Fruit fly (Drosophila melanogaster) whole organism, embryonic: ENCODE results near the gene CG13033.

ENCODE experiments used
- Aef1 ChIP-seq: fragments of 200-800 bp; sonication (Bioruptor generic); IDR thresholded peaks from 3 replicates; pipeline ENCODE4 v1.3.6; 2022; ENCODE audit warnings: missing biosample characterization, missing genetic modification characterization
- Blimp-1 ChIP-seq: fragments of 200-800 bp; sonication (Bioruptor generic); optimal IDR thresholded peaks from 3 replicates; lab custom pipeline; 2018; ENCODE audit warnings: missing biosample characterization, missing genetic modification characterization, mild to moderate bottlenecking, moderate library complexity, missing genetic modification reagents
- CG10209 ChIP-seq: fragments of 200-800 bp; sonication (Bioruptor generic); optimal IDR thresholded peaks from 3 replicates; lab custom pipeline; 2017; ENCODE audit warnings: missing biosample characterization, mild to moderate bottlenecking, missing genetic modification characterization, missing genetic modification reagents
- CG10979 ChIP-seq: fragments of 200-800 bp; sonication (Bioruptor generic); optimal IDR thresholded peaks from 2 replicates; lab custom pipeline; 2018; ENCODE audit warnings: missing biosample characterization, mild to moderate bottlenecking, missing genetic modification characterization, moderate library complexity
- CG11695 ChIP-seq: fragments of 200-800 bp; sonication (Bioruptor generic); IDR thresholded peaks from 3 replicates; pipeline ENCODE4 v1.3.6; 2022; ENCODE audit warnings: missing biosample characterization, missing genetic modification characterization
- CG14441 ChIP-seq: fragments of 200-800 bp; sonication (Bioruptor generic); IDR thresholded peaks from 2 replicates; pipeline ENCODE4 v1.3.6; 2022; ENCODE audit warnings: missing biosample characterization, missing genetic modification characterization
- CG15601 ChIP-seq: fragments of 200-800 bp; sonication (Bioruptor generic); optimal IDR thresholded peaks from 3 replicates; lab custom pipeline; 2019; ENCODE audit warnings: missing biosample characterization, mild to moderate bottlenecking, missing genetic modification characterization, moderate library complexity
- CG1602 ChIP-seq: fragments of 200-800 bp; sonication (Bioruptor generic); optimal IDR thresholded peaks from 3 replicates; lab custom pipeline; 2016; ENCODE audit warnings: missing biosample characterization, missing genetic modification characterization
- CG17359 ChIP-seq: fragments of 200-800 bp; sonication (Bioruptor generic); optimal IDR thresholded peaks from 3 replicates; lab custom pipeline; 2018; ENCODE audit warnings: missing biosample characterization, mild to moderate bottlenecking, missing genetic modification characterization, moderate library complexity
- CG17829 ChIP-seq: fragments of 200-800 bp; optimal IDR thresholded peaks from 2 replicates; lab custom pipeline; 2019; ENCODE audit warnings: missing biosample characterization, mild to moderate bottlenecking, missing genetic modification characterization, moderate library complexity
- CG1792 ChIP-seq: fragments of 200-800 bp; sonication (Bioruptor generic); optimal IDR thresholded peaks from 2 replicates; lab custom pipeline; 2016; ENCODE audit warnings: missing biosample characterization, missing genetic modification characterization
- CG18619 ChIP-seq: fragments of 200-800 bp; sonication (Bioruptor generic); optimal IDR thresholded peaks from 3 replicates; lab custom pipeline; 2017; ENCODE audit warnings: missing biosample characterization, mild to moderate bottlenecking, missing genetic modification characterization
- CG18764 ChIP-seq: fragments of 200-800 bp; sonication (Bioruptor generic); optimal IDR thresholded peaks from 3 replicates; lab custom pipeline; 2016; ENCODE audit warnings: missing biosample characterization, missing genetic modification characterization
- CG31441 ChIP-seq: fragments of 200-800 bp; sonication (Bioruptor generic); IDR thresholded peaks from 2 replicates; pipeline ENCODE4 v1.3.6; 2022; ENCODE audit warnings: missing biosample characterization, missing genetic modification characterization
- CG3995 ChIP-seq: fragments of 200-800 bp; sonication (Bioruptor generic); optimal IDR thresholded peaks from 3 replicates; lab custom pipeline; 2016; ENCODE audit warnings: missing biosample characterization, missing genetic modification characterization
- CG4424 ChIP-seq: fragments of 200-800 bp; sonication (Bioruptor generic); optimal IDR thresholded peaks from 3 replicates; lab custom pipeline; 2016; ENCODE audit warnings: missing biosample characterization, missing genetic modification characterization
- CG4820 ChIP-seq: fragments of 200-800 bp; sonication (Bioruptor generic); optimal IDR thresholded peaks from 3 replicates; lab custom pipeline; 2016; ENCODE audit warnings: missing biosample characterization, missing genetic modification characterization
- CG8388 ChIP-seq: fragments of 200-800 bp; sonication (Bioruptor generic); optimal IDR thresholded peaks from 2 replicates; lab custom pipeline; 2019; ENCODE audit warnings: missing biosample characterization, mild to moderate bottlenecking, missing genetic modification characterization, moderate library complexity
- Deaf1 ChIP-seq: fragments of 200-800 bp; optimal IDR thresholded peaks from 3 replicates; lab custom pipeline; 2019; ENCODE audit warnings: missing biosample characterization, mild to moderate bottlenecking, missing genetic modification characterization, moderate library complexity
- Dp ChIP-seq: fragments of 200-800 bp; sonication (Bioruptor generic); optimal IDR thresholded peaks from 2 replicates; lab custom pipeline; 2018; ENCODE audit warnings: missing biosample characterization, mild to moderate bottlenecking, missing genetic modification characterization, moderate library complexity
- Fer2 ChIP-seq: fragments of 200-800 bp; sonication (Bioruptor generic); optimal IDR thresholded peaks from 2 replicates; lab custom pipeline; 2018; ENCODE audit warnings: missing biosample characterization, mild to moderate bottlenecking, missing genetic modification characterization, moderate library complexity
- GATAe ChIP-seq: fragments of 200-800 bp; sonication (Bioruptor generic); conservative IDR thresholded peaks from 2 replicates; pipeline ENCODE4 v1.3.6; 2022; ENCODE audit warnings: missing biosample characterization, missing genetic modification characterization
- HLH3B ChIP-seq: fragments of 200-800 bp; sonication (Bioruptor generic); IDR thresholded peaks from 2 replicates; pipeline ENCODE4 v1.3.6; 2022; ENCODE audit warnings: missing biosample characterization, missing genetic modification characterization
- Hmr ChIP-seq: fragments of 200-800 bp; sonication (Bioruptor generic); optimal IDR thresholded peaks from 3 replicates; lab custom pipeline; 2017; ENCODE audit warnings: mild to moderate bottlenecking, missing biosample characterization, missing genetic modification reagents, missing genetic modification characterization
- Jarid2 ChIP-seq: fragments of 200-800 bp; sonication (Bioruptor generic); optimal IDR thresholded peaks from 3 replicates; lab custom pipeline; 2017; ENCODE audit warnings: mild to moderate bottlenecking, missing biosample characterization, missing genetic modification reagents, missing genetic modification characterization
- Meics ChIP-seq: fragments of 200-800 bp; sonication (Bioruptor generic); optimal IDR thresholded peaks from 2 replicates; lab custom pipeline; 2017; ENCODE audit warnings: missing biosample characterization, mild to moderate bottlenecking, missing genetic modification characterization
- Nf-YB ChIP-seq: fragments of 200-800 bp; sonication (Bioruptor generic); optimal IDR thresholded peaks from 3 replicates; lab custom pipeline; 2019; ENCODE audit warnings: missing biosample characterization, mild to moderate bottlenecking, missing genetic modification characterization, moderate library complexity
- Oaz ChIP-seq: fragments of 200-800 bp; sonication (Bioruptor generic); IDR thresholded peaks from 2 replicates; pipeline ENCODE4 v1.3.6; 2022; ENCODE audit warnings: missing biosample characterization, missing genetic modification characterization
- Taf1 ChIP-seq: fragments of 200-800 bp; sonication (Bioruptor generic); IDR thresholded peaks from 2 replicates; pipeline ENCODE4 v1.3.6; 2022; ENCODE audit warnings: missing biosample characterization, missing genetic modification characterization
- bcd ChIP-seq: fragments of 200-800 bp; sonication (Bioruptor generic); optimal IDR thresholded peaks from 2 replicates; lab custom pipeline; 2017; ENCODE audit warnings: missing biosample characterization, mild to moderate bottlenecking, missing genetic modification characterization
- br ChIP-seq: fragments of >200 bp; optimal IDR thresholded peaks from 2 replicates; lab custom pipeline; 2017
- chif ChIP-seq, 2 experiments: fragments of 200-800 bp; sonication (Bioruptor generic); optimal IDR thresholded peaks; 3 replicates each; lab custom pipeline; 2016; ENCODE audit warnings: missing biosample characterization in 2 of 2, missing genetic modification characterization in 2 of 2
- dan ChIP-seq: fragments of 200-800 bp; sonication (Bioruptor generic); IDR thresholded peaks from 2 replicates; pipeline ENCODE4 v1.3.6; 2022; ENCODE audit warnings: missing biosample characterization, missing genetic modification characterization
- fd3F ChIP-seq: fragments of 200-800 bp; sonication (Bioruptor generic); optimal IDR thresholded peaks from 2 replicates; lab custom pipeline; 2018; ENCODE audit warnings: missing biosample characterization, mild to moderate bottlenecking, missing genetic modification characterization, moderate library complexity
- gce ChIP-seq: fragments of 200-800 bp; sonication (Bioruptor generic); IDR thresholded peaks from 3 replicates; pipeline ENCODE4 v1.3.6; 2022; ENCODE audit warnings: missing biosample characterization, missing genetic modification characterization
- gcm ChIP-seq: fragments of 200-800 bp; sonication (Bioruptor generic); optimal IDR thresholded peaks from 2 replicates; lab custom pipeline; 2019; ENCODE audit warnings: missing biosample characterization, mild to moderate bottlenecking, missing genetic modification characterization, moderate library complexity
- lilli ChIP-seq: fragments of 200-800 bp; sonication (Bioruptor generic); optimal IDR thresholded peaks from 3 replicates; lab custom pipeline; 2016; ENCODE audit warnings: missing biosample characterization, missing genetic modification characterization
- mld ChIP-seq: fragments of 200-800 bp; sonication (Bioruptor generic); IDR thresholded peaks from 3 replicates; pipeline ENCODE4 v1.3.6; 2022; ENCODE audit warnings: missing biosample characterization, missing genetic modification characterization; ENCODE audit not compliant: partially characterized antibody
- nmo ChIP-seq: fragments of 200-800 bp; sonication (Bioruptor generic); optimal IDR thresholded peaks from 2 replicates; lab custom pipeline; 2018; ENCODE audit warnings: missing biosample characterization, mild to moderate bottlenecking, missing genetic modification characterization, moderate library complexity
- pb ChIP-seq: fragments of 200-800 bp; sonication (Bioruptor generic); optimal IDR thresholded peaks from 3 replicates; lab custom pipeline; 2016; ENCODE audit warnings: missing biosample characterization, missing genetic modification characterization
- prd ChIP-seq, 3 experiments: fragments of >200 bp in 2 of 3; fragments of 200-800 bp in 1 of 3; sonication (Bioruptor generic) in 1 of 3; optimal IDR thresholded peaks in 2 of 3; IDR thresholded peaks in 1 of 3; 2 replicates in 2 of 3; 3 replicates in 1 of 3; pipeline versions ENCODE4 v1.3.6 to Lab custom; 2017 to 2022; ENCODE audit warnings: missing biosample characterization in 1 of 3, missing genetic modification characterization in 1 of 3
- pros ChIP-seq: fragments of 200-800 bp; sonication (Bioruptor generic); optimal IDR thresholded peaks from 3 replicates; lab custom pipeline; 2019; ENCODE audit warnings: missing biosample characterization, mild to moderate bottlenecking, missing genetic modification characterization, moderate library complexity
- psq ChIP-seq: fragments of 200-800 bp; sonication (Bioruptor generic); optimal IDR thresholded peaks from 2 replicates; lab custom pipeline; 2017; ENCODE audit warnings: missing biosample characterization, missing genetic modification characterization
- pum ChIP-seq: fragments of 200-800 bp; sonication (Bioruptor generic); optimal IDR thresholded peaks from 2 replicates; lab custom pipeline; 2016; ENCODE audit warnings: missing biosample characterization, missing genetic modification characterization
- ranshi ChIP-seq: fragments of 200-800 bp; sonication (Bioruptor generic); IDR thresholded peaks from 2 replicates; pipeline ENCODE4 v1.3.6; 2022; ENCODE audit warnings: missing biosample characterization, missing genetic modification characterization
- row ChIP-seq: fragments of 200-800 bp; sonication (Bioruptor generic); IDR thresholded peaks from 3 replicates; pipeline ENCODE4 v1.3.6; 2022; ENCODE audit warnings: missing biosample characterization, missing genetic modification characterization
- sug ChIP-seq: fragments of 200-800 bp; optimal IDR thresholded peaks from 2 replicates; lab custom pipeline; 2019; ENCODE audit warnings: missing biosample characterization, mild to moderate bottlenecking, missing genetic modification characterization, moderate library complexity
- tap ChIP-seq: fragments of 200-800 bp; optimal IDR thresholded peaks from 3 replicates; lab custom pipeline; 2019; ENCODE audit warnings: missing biosample characterization, mild to moderate bottlenecking, missing genetic modification characterization, moderate library complexity
- trem ChIP-seq: fragments of 200-800 bp; optimal IDR thresholded peaks from 3 replicates; lab custom pipeline; 2019; ENCODE audit warnings: missing biosample characterization, mild to moderate bottlenecking, missing genetic modification characterization, moderate library complexity
- zfh1 ChIP-seq: fragments of 200-800 bp; sonication (Bioruptor generic); IDR thresholded peaks from 3 replicates; pipeline ENCODE4 v1.3.6; 2022; ENCODE audit warnings: missing biosample characterization, missing genetic modification characterization

The CG13033 gene

dm6 chr3L:16567495-16567894 lies 22.1 kb upstream of the CG13033 start (continued):
- TF ChIP-seq CG3995 (no peak), CG11695 (GFP tag; lab: Robert Waterston, UW) (0 out of 3 replicates have a peak, but pooled peaks have one; percentile 19), CG1792 (no peak), Hmr (GFP tag; lab: Kevin White, UChicago) (no peak), CG18764 (GFP tag; lab: Kevin White, UChicago) (peak; percentile 46), CG4820 (peak; percentile 48), sug (tag; lab: Kevin White, UChicago) (peak; percentile 27), CG8388 (peak; percentile 67), trem (peak; percentile 61), row (peak; percentile 72), pum (no peak), nmo (GFP tag; lab: Kevin White, UChicago) (peak; percentile 77), Dp (GFP tag; lab: Kevin White, UChicago) (no peak), CG10209 (GFP tag; lab: Kevin White, UChicago) (peak; percentile 52), CG31441 (peak; percentile 75), gce (peak; percentile 50; the same call in 1 of the 3 replicates), lilli (peak; percentile 14), Blimp-1 (GFP tag; lab: Kevin White, UChicago) (peak; percentile 77), mld (GFP tag; lab: Robert Waterston, UW) (no peak), CG15601 (tag; lab: Kevin White, UChicago) (peak; percentile 73), pb (GFP tag; lab: Kevin White, UChicago) (no peak), br (no peak), fd3F (GFP tag; lab: Kevin White, UChicago) (no peak), dan (no peak), chif (GFP tag; optimal IDR thresholded peaks at IDR 0.05; lab: Kevin White, UChicago) (peak in 1 of 2 experiments; percentile 18), bcd (peak; percentile 46), Fer2 (tag; lab: Kevin White, UChicago) (peak; percentile 12), psq (GFP tag; lab: Kevin White, UChicago) (no peak), Jarid2 (GFP tag; lab: Kevin White, UChicago) (peak; percentile 1), Oaz (GFP tag; lab: Robert Waterston, UW) (peak; percentile 47; the same call in 1 of the 2 replicates), CG14441 (GFP tag; lab: Robert Waterston, UW) (0 out of 2 replicates have a peak, but pooled peaks have one; percentile 52), tap (tag; lab: Kevin White, UChicago) (peak; percentile 80), CG1602 (GFP tag; lab: Kevin White, UChicago) (peak; percentile 41), Taf1 (GFP tag; lab: Robert Waterston, UW) (no peak), Deaf1 (tag; lab: Kevin White, UChicago) (peak; percentile 25), gcm (peak; percentile 83), CG10979 (tag; lab: Kevin White, UChicago) (peak; percentile 82), Aef1 (GFP tag; lab: Robert Waterston, UW) (no peak), ranshi (GFP tag; lab: Robert Waterston, UW) (0 out of 2 replicates have a peak, but pooled peaks have one; percentile 52), prd (optimal IDR thresholded peaks at IDR 0.05; lab: Kevin White, UChicago) (no peak), prd (GFP tag; IDR thresholded peaks at IDR 0.05; lab: Robert Waterston, UW) (peak; percentile 73; the same call in 2 of the 3 replicates), pros (GFP tag; lab: Kevin White, UChicago) (no peak), CG17829 (tag; lab: Kevin White, UChicago) (peak; percentile 72), CG17359 (tag; lab: Kevin White, UChicago) (peak; percentile 78), HLH3B (GFP tag; lab: Robert Waterston, UW) (peak; percentile 67), zfh1 (GFP tag; lab: Robert Waterston, UW) (peak; percentile 64), Nf-YB (GFP tag; lab: Kevin White, UChicago) (peak; percentile 37), GATAe (GFP tag; lab: Robert Waterston, UW) (no peak), CG4424 (GFP tag; lab: Kevin White, UChicago) (peak; percentile 65), CG18619 (GFP tag; lab: Kevin White, UChicago) (peak; percentile 47), Meics (peak; percentile 29)
